Fruit fly (Drosophila melanogaster) whole organism, embryonic: ENCODE results near the gene eIF2Balpha.

Experiments
- ATbp ChIP-seq: fragments of 200-800 bp; sonication (Bioruptor generic); optimal IDR thresholded peaks from 2 replicates; lab custom pipeline; 2017; ENCODE audit warnings: missing biosample characterization, mild to moderate bottlenecking, missing genetic modification characterization, missing genetic modification reagents
- Abd-B ChIP-seq: fragments of 200-800 bp; sonication (Bioruptor generic); optimal IDR thresholded peaks from 2 replicates; lab custom pipeline; 2018; ENCODE audit warnings: missing biosample characterization, mild to moderate bottlenecking, missing genetic modification characterization, moderate library complexity
- Asciz ChIP-seq: fragments of 200-800 bp; sonication (Bioruptor generic); optimal IDR thresholded peaks from 2 replicates; lab custom pipeline; 2017; ENCODE audit warnings: missing biosample characterization, mild to moderate bottlenecking, missing genetic modification characterization, missing genetic modification reagents
- Atf-2 ChIP-seq: fragments of 200-800 bp; sonication (Bioruptor generic); optimal IDR thresholded peaks from 2 replicates; lab custom pipeline; 2016; ENCODE audit warnings: missing biosample characterization, missing genetic modification characterization
- BEAF-32 ChIP-seq: fragments of 200-800 bp; sonication (Bioruptor generic); optimal IDR thresholded peaks from 3 replicates; lab custom pipeline; 2017; ENCODE audit warnings: missing biosample characterization, missing genetic modification characterization, mild to moderate bottlenecking, moderate library complexity, missing genetic modification reagents
- CG10543 ChIP-seq: fragments of 200-800 bp; sonication (Bioruptor generic); optimal IDR thresholded peaks from 3 replicates; lab custom pipeline; 2017; ENCODE audit warnings: missing biosample characterization, mild to moderate bottlenecking, missing genetic modification characterization, moderate library complexity
- CG10959 ChIP-seq: fragments of 200-800 bp; sonication (Bioruptor generic); IDR thresholded peaks from 2 replicates; pipeline ENCODE4 v1.3.6; 2022; ENCODE audit warnings: missing biosample characterization, missing genetic modification characterization
- CG11695 ChIP-seq: fragments of 200-800 bp; sonication (Bioruptor generic); IDR thresholded peaks from 3 replicates; pipeline ENCODE4 v1.3.6; 2022; ENCODE audit warnings: missing biosample characterization, missing genetic modification characterization
- CG12942 ChIP-seq: fragments of 200-800 bp; sonication (Bioruptor generic); optimal IDR thresholded peaks from 3 replicates; lab custom pipeline; 2016; ENCODE audit warnings: missing biosample characterization, missing genetic modification characterization
- CG16813 ChIP-seq: fragments of 200-800 bp; sonication (Bioruptor generic); IDR thresholded peaks from 3 replicates; pipeline ENCODE4 v1.3.6; 2022; ENCODE audit warnings: missing biosample characterization, missing genetic modification characterization; ENCODE audit not compliant: partially characterized antibody
- CG18011 ChIP-seq: fragments of 200-800 bp; sonication (Bioruptor generic); optimal IDR thresholded peaks from 2 replicates; lab custom pipeline; 2017; ENCODE audit warnings: missing biosample characterization, missing genetic modification characterization, mild to moderate bottlenecking, moderate library complexity, missing genotype
- CG18764 ChIP-seq: fragments of 200-800 bp; sonication (Bioruptor generic); optimal IDR thresholded peaks from 3 replicates; lab custom pipeline; 2016; ENCODE audit warnings: missing biosample characterization, missing genetic modification characterization
- CG2678 ChIP-seq: fragments of 200-800 bp; sonication (Bioruptor generic); optimal IDR thresholded peaks from 3 replicates; lab custom pipeline; 2019; ENCODE audit warnings: missing biosample characterization, mild to moderate bottlenecking, missing genetic modification characterization, moderate library complexity
- CG31365 ChIP-seq: fragments of 200-800 bp; sonication (Bioruptor generic); optimal IDR thresholded peaks from 2 replicates; lab custom pipeline; 2018; ENCODE audit warnings: missing biosample characterization, mild to moderate bottlenecking, missing genetic modification characterization
- CG3163 ChIP-seq: fragments of 200-800 bp; sonication (Bioruptor generic); optimal IDR thresholded peaks from 3 replicates; lab custom pipeline; 2016; ENCODE audit warnings: missing biosample characterization, missing genetic modification characterization
- CG3838 ChIP-seq: fragments of 200-800 bp; sonication (Bioruptor generic); optimal IDR thresholded peaks from 3 replicates; lab custom pipeline; 2016; ENCODE audit warnings: missing biosample characterization, missing genetic modification characterization
- CG3847 ChIP-seq: fragments of 200-800 bp; sonication (Bioruptor generic); IDR thresholded peaks from 2 replicates; pipeline ENCODE4 v1.3.6; 2022; ENCODE audit warnings: missing biosample characterization, missing genetic modification characterization
- CG4707 ChIP-seq: fragments of 200-800 bp; sonication (Bioruptor generic); optimal IDR thresholded peaks from 2 replicates; lab custom pipeline; 2018; ENCODE audit warnings: missing biosample characterization, mild to moderate bottlenecking, missing genetic modification characterization, moderate library complexity
- CG4730 ChIP-seq: fragments of 200-800 bp; sonication (Bioruptor generic); IDR thresholded peaks from 2 replicates; pipeline ENCODE4 v1.3.6; 2022; ENCODE audit warnings: missing biosample characterization, missing genetic modification characterization
- CG7745 ChIP-seq: fragments of 200-800 bp; sonication (Bioruptor generic); optimal IDR thresholded peaks from 2 replicates; lab custom pipeline; 2018; ENCODE audit warnings: missing biosample characterization, mild to moderate bottlenecking, missing genetic modification characterization, moderate library complexity
- CG8089 ChIP-seq: fragments of 200-800 bp; sonication (Bioruptor generic); optimal IDR thresholded peaks from 3 replicates; lab custom pipeline; 2016; ENCODE audit warnings: missing biosample characterization, missing genetic modification characterization
- CG8944 ChIP-seq: fragments of 200-800 bp; sonication (Bioruptor generic); optimal IDR thresholded peaks from 3 replicates; lab custom pipeline; 2016; ENCODE audit warnings: missing biosample characterization, missing genetic modification characterization
- CG9817 ChIP-seq: fragments of 200-800 bp; sonication (Bioruptor generic); optimal IDR thresholded peaks from 2 replicates; lab custom pipeline; 2018; ENCODE audit warnings: missing biosample characterization, mild to moderate bottlenecking, missing genetic modification characterization, moderate library complexity
- Dfd ChIP-seq, 2 experiments: fragments of >200 bp; optimal IDR thresholded peaks; 2 replicates each; lab custom pipeline; 2017; ENCODE audit warnings: missing biosample characterization in 2 of 2, missing genetic modification characterization in 2 of 2
- Doc3 ChIP-seq: fragments of 200-800 bp; sonication (Bioruptor generic); IDR thresholded peaks from 3 replicates; pipeline ENCODE4 v1.3.6; 2022; ENCODE audit warnings: missing biosample characterization, missing genetic modification characterization; ENCODE audit not compliant: partially characterized antibody
- E2f2 ChIP-seq: fragments of 200-800 bp; sonication (Bioruptor generic); IDR thresholded peaks from 2 replicates; pipeline ENCODE4 v1.3.6; 2022; ENCODE audit warnings: missing biosample characterization, missing genetic modification characterization
- ERR ChIP-seq: fragments of 200-800 bp; sonication (Bioruptor generic); optimal IDR thresholded peaks from 2 replicates; lab custom pipeline; 2016; ENCODE audit warnings: missing biosample characterization, missing genetic modification characterization
- Hey ChIP-seq: fragments of 200-800 bp; sonication (Bioruptor generic); optimal IDR thresholded peaks from 3 replicates; lab custom pipeline; 2018; ENCODE audit warnings: missing biosample characterization, mild to moderate bottlenecking, missing genetic modification characterization
- Hr39 ChIP-seq: fragments of >200 bp; optimal IDR thresholded peaks from 2 replicates; lab custom pipeline; 2017
- Mad ChIP-seq: fragments of 200-800 bp; sonication (Bioruptor generic); optimal IDR thresholded peaks from 2 replicates; lab custom pipeline; 2016; ENCODE audit warnings: missing biosample characterization, missing genetic modification characterization
- Myb ChIP-seq: fragments of 200-800 bp; sonication (Bioruptor generic); optimal IDR thresholded peaks from 2 replicates; lab custom pipeline; 2016; ENCODE audit warnings: missing biosample characterization, missing genetic modification characterization
- Oli ChIP-seq: fragments of 200-800 bp; sonication (Bioruptor generic); optimal IDR thresholded peaks from 2 replicates; lab custom pipeline; 2018; ENCODE audit warnings: missing biosample characterization, mild to moderate bottlenecking, missing genetic modification characterization, moderate library complexity
- Opbp ChIP-seq: fragments of 200-800 bp; sonication (Bioruptor generic); IDR thresholded peaks from 3 replicates; pipeline ENCODE4 v1.3.6; 2022; ENCODE audit warnings: missing biosample characterization, missing genetic modification characterization; ENCODE audit not compliant: partially characterized antibody
- Pdp1 ChIP-seq, 2 experiments: fragments of 200-800 bp; sonication (Bioruptor generic); optimal IDR thresholded peaks; 3 replicates each; lab custom pipeline; 2016; ENCODE audit warnings: missing biosample characterization in 2 of 2, missing genetic modification characterization in 2 of 2, mild to moderate bottlenecking in 1 of 2, moderate library complexity in 1 of 2
- Tbp ChIP-seq: fragments of >200 bp; optimal IDR thresholded peaks from 2 replicates; lab custom pipeline; 2018; ENCODE audit warnings: missing biosample characterization, missing genetic modification characterization
- Usf ChIP-seq: fragments of 200-800 bp; sonication (Bioruptor generic); optimal IDR thresholded peaks from 2 replicates; lab custom pipeline; 2017; ENCODE audit warnings: missing genotype, missing biosample characterization, missing genetic modification characterization
- Vsx1 ChIP-seq: fragments of 200-800 bp; sonication (Bioruptor generic); optimal IDR thresholded peaks from 2 replicates; lab custom pipeline; 2017; ENCODE audit warnings: missing biosample characterization, mild to moderate bottlenecking, missing genetic modification characterization, missing genetic modification reagents
- bigmax ChIP-seq: fragments of 200-800 bp; sonication (Bioruptor generic); optimal IDR thresholded peaks from 2 replicates; lab custom pipeline; 2018; ENCODE audit warnings: missing biosample characterization, mild to moderate bottlenecking, missing genetic modification characterization
- chn ChIP-seq: fragments of 200-800 bp; sonication (Bioruptor generic); optimal IDR thresholded peaks from 2 replicates; lab custom pipeline; 2016; ENCODE audit warnings: missing biosample characterization, missing genetic modification characterization
- cwo ChIP-seq: fragments of 200-800 bp; sonication (Bioruptor generic); optimal IDR thresholded peaks from 3 replicates; lab custom pipeline; 2017; ENCODE audit warnings: missing biosample characterization, missing genetic modification characterization, mild to moderate bottlenecking, moderate library complexity, missing genetic modification reagents
- ind ChIP-seq: fragments of 200-800 bp; sonication (Bioruptor generic); optimal IDR thresholded peaks from 3 replicates; lab custom pipeline; 2016; ENCODE audit warnings: missing biosample characterization, missing genetic modification characterization
- kni ChIP-seq: fragments of 200-800 bp; sonication (Bioruptor generic); optimal IDR thresholded peaks from 3 replicates; lab custom pipeline; 2017; ENCODE audit warnings: mild to moderate bottlenecking, missing biosample characterization, missing genetic modification reagents, missing genetic modification characterization
- knrl ChIP-seq: fragments of 200-800 bp; sonication (Bioruptor generic); IDR thresholded peaks from 3 replicates; pipeline ENCODE4 v1.3.6; 2022; ENCODE audit warnings: missing biosample characterization, missing genetic modification characterization; ENCODE audit not compliant: partially characterized antibody
- mam ChIP-seq: fragments of 200-800 bp; sonication (Bioruptor generic); optimal IDR thresholded peaks from 3 replicates; lab custom pipeline; 2016; ENCODE audit warnings: missing biosample characterization, missing genetic modification characterization
- onecut ChIP-seq: fragments of 200-800 bp; sonication (Bioruptor generic); IDR thresholded peaks from 2 replicates; pipeline ENCODE4 v1.3.6; 2022; ENCODE audit warnings: missing biosample characterization, missing genetic modification characterization
- rib ChIP-seq: fragments of 200-800 bp; sonication (Bioruptor generic); IDR thresholded peaks from 2 replicates; pipeline ENCODE4 v1.3.6; 2022; ENCODE audit warnings: missing biosample characterization, missing genetic modification characterization
- tgo ChIP-seq: fragments of 200-800 bp; sonication (Bioruptor generic); IDR thresholded peaks from 3 replicates; pipeline ENCODE4 v1.3.6; 2022; ENCODE audit warnings: missing biosample characterization, missing genetic modification characterization
- trh ChIP-seq: fragments of 200-800 bp; sonication (Bioruptor generic); optimal IDR thresholded peaks from 2 replicates; lab custom pipeline; 2016; ENCODE audit warnings: missing biosample characterization, missing genetic modification characterization
- wdn ChIP-seq: fragments of 200-800 bp; sonication (Bioruptor generic); IDR thresholded peaks from 2 replicates; pipeline ENCODE4 v1.3.6; 2022; ENCODE audit warnings: missing biosample characterization, missing genetic modification characterization
- wek ChIP-seq: fragments of 200-800 bp; sonication (Bioruptor generic); optimal IDR thresholded peaks from 3 replicates; lab custom pipeline; 2018; ENCODE audit warnings: missing biosample characterization, mild to moderate bottlenecking, missing genetic modification characterization, moderate library complexity
- wor ChIP-seq: fragments of 200-800 bp; sonication (Bioruptor generic); IDR thresholded peaks from 2 replicates; pipeline ENCODE4 v1.3.6; 2022; ENCODE audit warnings: missing biosample characterization, missing genetic modification characterization

eIF2Balpha gene

DNA sequence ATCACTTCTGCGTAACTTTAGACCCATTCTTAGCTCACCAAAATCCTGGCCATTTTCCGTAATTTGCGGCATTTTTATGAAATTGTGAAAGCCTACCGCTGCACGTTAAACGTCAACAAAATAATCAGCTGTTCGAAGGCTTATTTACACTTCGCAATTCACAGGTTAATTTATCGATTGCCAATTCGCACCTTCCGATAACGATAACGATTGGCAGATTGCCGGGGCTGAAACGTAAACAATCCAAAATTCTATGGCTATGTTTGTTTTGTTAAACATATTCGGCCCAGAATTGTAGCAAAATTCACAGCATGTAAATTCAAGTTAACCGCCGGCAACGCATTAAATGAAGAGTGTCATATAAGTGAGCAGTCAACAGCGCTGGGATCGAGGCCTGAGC, at the start of gene eIF2Balpha, which contains the start of gene Vps13B (continued):
- no peak for TF ChIP-seq CG8089 (GFP tag; lab: Kevin White, UChicago)
- TF ChIP-seq Hey (tag; lab: Kevin White, UChicago): no peak
- TF ChIP-seq Hr39 (lab: Kevin White, UChicago): no peak
- no peak for TF ChIP-seq trh (GFP tag; lab: Kevin White, UChicago)
- peak; percentile 100 for TF ChIP-seq CG18764 (GFP tag; lab: Kevin White, UChicago)
- TF ChIP-seq ind (GFP tag; lab: Kevin White, UChicago): no peak
- no peak for TF ChIP-seq CG8944 (GFP tag; lab: Kevin White, UChicago)
- no peak for TF ChIP-seq ERR
- peak; percentile 8 for TF ChIP-seq BEAF-32
- TF ChIP-seq CG11695 (GFP tag; lab: Robert Waterston, UW): no peak
- TF ChIP-seq onecut (GFP tag; lab: Robert Waterston, UW): no peak
- TF ChIP-seq wek: no peak
- TF ChIP-seq Abd-B (GFP tag; lab: Kevin White, UChicago): no peak
- no peak for TF ChIP-seq CG9817 (tag; lab: Kevin White, UChicago)
- no peak for TF ChIP-seq rib (GFP tag; lab: Robert Waterston, UW)
- TF ChIP-seq CG4730 (GFP tag; lab: Robert Waterston, UW): no peak
- peak; percentile 85 for TF ChIP-seq Doc3 (GFP tag; lab: Robert Waterston, UW)
- no peak for TF ChIP-seq mam
- TF ChIP-seq knrl: no peak; the same call in 2 of the 3 replicates
- no peak for TF ChIP-seq wdn
- TF ChIP-seq Mad (GFP tag; lab: Kevin White, UChicago): no peak
- TF ChIP-seq Vsx1 (GFP tag; lab: Kevin White, UChicago): no peak
- TF ChIP-seq bigmax: peak; percentile 80
- no peak for TF ChIP-seq Usf (GFP tag; lab: Kevin White, UChicago)
- peak; percentile 59; the same call in 2 of the 3 replicates for TF ChIP-seq CG16813 (GFP tag; lab: Robert Waterston, UW)
- peak; percentile 87; the same call in 2 of the 3 replicates for TF ChIP-seq Opbp (GFP tag; lab: Robert Waterston, UW)
- TF ChIP-seq ATbp: no peak
- TF ChIP-seq CG3847 (GFP tag; lab: Robert Waterston, UW): 0 out of 2 replicates have a peak, but pooled peaks have one; percentile 23
- TF ChIP-seq chn: no peak
- no peak for TF ChIP-seq CG10543 (GFP tag; lab: Kevin White, UChicago)
- TF ChIP-seq CG18011 (GFP tag; lab: Kevin White, UChicago): no peak
- TF ChIP-seq wor: 0 out of 2 replicates have a peak, but pooled peaks have one; percentile 19
- no peak for TF ChIP-seq tgo (GFP tag; lab: Robert Waterston, UW)
- no peak for TF ChIP-seq Asciz (GFP tag; lab: Kevin White, UChicago)
- TF ChIP-seq Myb (GFP tag; lab: Kevin White, UChicago): no peak
- no peak for TF ChIP-seq CG3163 (GFP tag; lab: Kevin White, UChicago)
- no peak for TF ChIP-seq Dfd (GFP tag; optimal IDR thresholded peaks at IDR 0.05; lab: Kevin White, UChicago)
- TF ChIP-seq CG12942 (GFP tag; lab: Kevin White, UChicago): no peak
- no peak for TF ChIP-seq Oli (tag; lab: Kevin White, UChicago)
- TF ChIP-seq cwo (GFP tag; lab: Kevin White, UChicago): no peak
- TF ChIP-seq CG3838 (GFP tag; lab: Kevin White, UChicago): no peak
- no peak for TF ChIP-seq CG2678 (tag; lab: Kevin White, UChicago)
- TF ChIP-seq Tbp (GFP tag; lab: Kevin White, UChicago): no peak
- TF ChIP-seq CG10959 (GFP tag; lab: Robert Waterston, UW): 0 out of 2 replicates have a peak, but pooled peaks have one; percentile 6
- TF ChIP-seq Atf-2 (GFP tag; lab: Kevin White, UChicago): no peak
- no peak for TF ChIP-seq kni
- TF ChIP-seq CG7745 (tag; lab: Kevin White, UChicago): no peak
- no peak for TF ChIP-seq CG4707 (GFP tag; lab: Kevin White, UChicago)
- TF ChIP-seq CG31365: no peak
- TF ChIP-seq Pdp1 (GFP tag; optimal IDR thresholded peaks at IDR 0.05; lab: Kevin White, UChicago): no peak
- 0 out of 2 replicates have a peak, but pooled peaks have one; percentile 22 for TF ChIP-seq E2f2 (GFP tag; lab: Robert Waterston, UW)
